Fruit fly (Drosophila melanogaster): ENCODE results near the gene CG1971.

DNA sequence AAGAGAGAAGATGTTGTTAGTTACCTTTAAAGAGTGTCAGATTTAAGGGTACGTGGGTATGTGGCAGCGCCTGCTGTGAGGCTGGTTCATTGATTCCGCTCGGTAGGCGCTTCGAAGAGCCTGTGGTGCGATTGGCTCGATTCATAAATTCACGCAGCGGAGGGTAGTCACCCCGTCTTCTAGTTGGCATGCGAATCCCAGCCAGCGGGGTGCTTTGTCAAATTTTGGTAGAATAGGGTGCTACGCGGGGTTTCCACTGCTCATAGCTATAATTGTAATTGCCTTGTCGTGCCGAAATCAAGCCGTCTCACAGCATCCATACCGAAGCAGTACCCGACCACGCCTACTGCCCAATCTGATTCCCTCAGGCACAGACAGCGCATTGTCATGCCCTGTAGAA lies 46.9 kb downstream of the CG1971 start:
- TF ChIP-seq CTCF (optimal IDR thresholded peaks at IDR 0.05) (no peak), CG8478 (optimal IDR thresholded peaks at IDR 0.05) (no peak)
